Fruit fly (Drosophila melanogaster): ENCODE results near the gene CG13933.

The CG13933 gene

DNA sequence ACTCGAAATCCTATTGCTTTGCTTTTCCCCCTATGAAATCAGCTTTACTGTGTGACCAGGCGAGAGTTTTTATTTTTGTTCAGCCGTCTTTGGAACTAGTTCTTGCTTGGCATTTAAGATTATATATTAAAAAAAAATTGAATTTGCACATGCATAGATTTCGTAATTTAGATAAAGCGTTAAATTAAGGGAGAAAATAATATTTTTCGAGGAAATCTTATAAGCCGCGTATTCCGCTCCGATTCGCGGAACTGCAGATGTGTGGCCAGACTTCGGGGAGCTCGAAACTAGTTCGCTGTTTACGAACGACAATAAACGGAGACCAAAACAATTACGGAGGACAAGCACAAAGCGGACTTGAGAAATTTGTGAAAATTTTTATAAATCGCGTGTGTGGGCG lies 27.9 kb upstream of the CG13933 start, which contains the start of the genes JTBR and CG42676 (continued):
- TF ChIP-seq sc (optimal IDR thresholded peaks at IDR 0.05): no peak
- TF ChIP-seq sc (GFP tag; optimal IDR thresholded peaks at IDR 0.05): no peak
- TF ChIP-seq HLH3B (GFP tag; IDR thresholded peaks at IDR 0.05): no peak
- peak; percentile 5 for TF ChIP-seq Hsf (GFP tag; optimal IDR thresholded peaks at IDR 0.05)
- no peak for TF ChIP-seq kay (GFP tag; optimal IDR thresholded peaks at IDR 0.05)
- no peak for TF ChIP-seq CG10543 (GFP tag; optimal IDR thresholded peaks at IDR 0.05)
- TF ChIP-seq CG11085 (GFP tag; IDR thresholded peaks at IDR 0.05): no peak
- no peak for TF ChIP-seq HLH54F (GFP tag; optimal IDR thresholded peaks at IDR 0.05)
- TF ChIP-seq YL-1 (GFP tag; optimal IDR thresholded peaks at IDR 0.05): peak; percentile 94
- no peak for TF ChIP-seq CG3065 (GFP tag; optimal IDR thresholded peaks at IDR 0.05)
- no peak for TF ChIP-seq CG4854 (GFP tag; optimal IDR thresholded peaks at IDR 0.05)
- no peak for TF ChIP-seq CG31441 (GFP tag; IDR thresholded peaks at IDR 0.05)
- no peak for TF ChIP-seq pfk (GFP tag; optimal IDR thresholded peaks at IDR 0.05)
- peak; percentile 81 for TF ChIP-seq Med (GFP tag)
- no peak for TF ChIP-seq slou (GFP tag; optimal IDR thresholded peaks at IDR 0.05)
- TF ChIP-seq Rx (GFP tag; IDR thresholded peaks at IDR 0.05): no peak
- no peak for TF ChIP-seq Six4 (GFP tag; optimal IDR thresholded peaks at IDR 0.05)
- no peak for TF ChIP-seq dysf (GFP tag; IDR thresholded peaks at IDR 0.05)
- TF ChIP-seq tio (GFP tag; optimal IDR thresholded peaks at IDR 0.05): no peak
- TF ChIP-seq toy (GFP tag; IDR thresholded peaks at IDR 0.05): no peak
- TF ChIP-seq jumu (GFP tag; optimal IDR thresholded peaks at IDR 0.05): no peak
- TF ChIP-seq CG12659 (GFP tag; optimal IDR thresholded peaks at IDR 0.05): peak; percentile 50
- TF ChIP-seq grn (GFP tag; optimal IDR thresholded peaks at IDR 0.05): no peak
- no peak for TF ChIP-seq z (GFP tag; IDR thresholded peaks at IDR 0.05)
- no peak for TF ChIP-seq gce (GFP tag; IDR thresholded peaks at IDR 0.05)
- TF ChIP-seq Mes4 (GFP tag; optimal IDR thresholded peaks at IDR 0.05): no peak
- TF ChIP-seq Elba2 (GFP tag; optimal IDR thresholded peaks at IDR 0.05): peak; percentile 57
- TF ChIP-seq dati (GFP tag; IDR thresholded peaks at IDR 0.05): no peak
- peak; percentile 53; the same call in 1 of the 2 replicates for TF ChIP-seq inv (GFP tag; IDR thresholded peaks at IDR 0.05; ENCODE audit: partially characterized antibody)
- no peak for TF ChIP-seq gsb-n (tag; optimal IDR thresholded peaks at IDR 0.05)
- no peak for TF ChIP-seq CG42726 (GFP tag; IDR thresholded peaks at IDR 0.05; ENCODE audit: partially characterized antibody)
- no peak for TF ChIP-seq B-H1 (GFP tag; IDR thresholded peaks at IDR 0.05)
- TF ChIP-seq caup (GFP tag; optimal IDR thresholded peaks at IDR 0.05; ENCODE audit: severe bottlenecking): no peak
- TF ChIP-seq CG32772 (GFP tag; IDR thresholded peaks at IDR 0.05): no peak
- TF ChIP-seq tin (GFP tag; optimal IDR thresholded peaks at IDR 0.05): no peak
- TF ChIP-seq CG11456 (GFP tag; IDR thresholded peaks at IDR 0.05): no peak
- no peak for TF ChIP-seq Blimp-1 (GFP tag; optimal IDR thresholded peaks at IDR 0.05)
- TF ChIP-seq CG7928 (GFP tag; optimal IDR thresholded peaks at IDR 0.05): no peak
- TF ChIP-seq Dek (tag; optimal IDR thresholded peaks at IDR 0.05): no peak
- TF ChIP-seq CG10654 (GFP tag; optimal IDR thresholded peaks at IDR 0.05): no peak
- TF ChIP-seq Spps (tag; optimal IDR thresholded peaks at IDR 0.05): no peak
- no peak for TF ChIP-seq az2 (GFP tag; optimal IDR thresholded peaks at IDR 0.05)
- no peak for TF ChIP-seq lov (optimal IDR thresholded peaks at IDR 0.05)
- no peak for TF ChIP-seq lov (GFP tag; IDR thresholded peaks at IDR 0.05)
- no peak for TF ChIP-seq sens-2 (GFP tag; IDR thresholded peaks at IDR 0.05)
- no peak for TF ChIP-seq pita (GFP tag; optimal IDR thresholded peaks at IDR 0.05)
- no peak for TF ChIP-seq NC2α (GFP tag; optimal IDR thresholded peaks at IDR 0.05)
- no peak for TF ChIP-seq ci (GFP tag; IDR thresholded peaks at IDR 0.05)
- no peak for TF ChIP-seq shn (GFP tag; optimal IDR thresholded peaks at IDR 0.05)
- TF ChIP-seq zfh1 (GFP tag; IDR thresholded peaks at IDR 0.05): no peak
- peak; percentile 52 for TF ChIP-seq Scr (GFP tag; IDR thresholded peaks at IDR 0.05; ENCODE audit: partially characterized antibody)
- no peak for TF ChIP-seq gem (tag; optimal IDR thresholded peaks at IDR 0.05)
- TF ChIP-seq pan (optimal IDR thresholded peaks at IDR 0.05): no peak
- TF ChIP-seq pan (GFP tag; optimal IDR thresholded peaks at IDR 0.05 in 1 of 2, IDR thresholded peaks at IDR 0.05 in 1 of 2): no peak
